Worm (Caenorhabditis elegans): Measurements from ENCODE around the gene sir-2.1.

sir-2.1 gene

ce11 chrIV:10380626-10381025 lies 14.6 kb upstream of the sir-2.1 start (continued):
- TF ChIP-seq rcor-1 (GFP tag; IDR thresholded peaks at IDR 0.05) (peak; percentile 33; the same call in 1 of the 2 replicates), madf-8 (GFP tag; conservative IDR thresholded peaks at IDR 0.05) (peak; percentile 63), Y56A3A.18 (GFP tag; IDR thresholded peaks at IDR 0.05) (peak; percentile 82; the same call in 1 of the 2 replicates)

- TF ChIP-seq F49E8.2 (tag; optimal IDR thresholded peaks at IDR 0.05; ENCODE audit: insufficient read depth): no peak
- no peak for TF ChIP-seq attf-6 (GFP tag; IDR thresholded peaks at IDR 0.05)
- no peak for TF ChIP-seq nhr-120 (GFP tag; IDR thresholded peaks at IDR 0.05)
- no peak for TF ChIP-seq hrde-1 (tag; optimal IDR thresholded peaks at IDR 0.05; ENCODE audit: borderline replicate concordance)
Measured at ce11 chrIV:10374601-10375000, 8.6 kb upstream of the sir-2.1 start, which contains the start of gene mask-1. Gene mask-1 (plus strand): TSS chrIV:10374901.

- TF ChIP-seq lin-54 (GFP tag; optimal IDR thresholded peaks at IDR 0.05) (peak; percentile 64), snpc-1.1 (tag; optimal IDR thresholded peaks at IDR 0.05; ENCODE audit: insufficient read depth) (no peak), mxl-1 (tag; optimal IDR thresholded peaks at IDR 0.05) (no peak), atf-7 (tag; optimal IDR thresholded peaks at IDR 0.05) (no peak), madf-10 (tag; optimal IDR thresholded peaks at IDR 0.05) (peak; percentile 7), sptf-2 (GFP tag; optimal IDR thresholded peaks at IDR 0.05) (no peak), xnd-1 (tag; optimal IDR thresholded peaks at IDR 0.05) (no peak), ama-1 (optimal IDR thresholded peaks at IDR 0.05) (no peak), ama-1 (GFP tag; optimal IDR thresholded peaks at IDR 0.05) (no peak), him-1 (tag; optimal IDR thresholded peaks at IDR 0.05) (no peak), F55B11.4 (tag; optimal IDR thresholded peaks at IDR 0.05; ENCODE audit: borderline replicate concordance, insufficient read depth) (no peak), F33H1.4 (GFP tag; IDR thresholded peaks at IDR 0.05) (peak; percentile 72), snpc-1.3 (tag; optimal IDR thresholded peaks at IDR 0.05; ENCODE audit: insufficient read depth) (no peak), somi-1 (GFP tag; optimal IDR thresholded peaks at IDR 0.05) (no peak), dpff-1 (tag; optimal IDR thresholded peaks at IDR 0.05) (no peak), mes-4 (tag; optimal IDR thresholded peaks at IDR 0.05) (no peak), ztf-26 (tag; optimal IDR thresholded peaks at IDR 0.05) (no peak), ztf-28 (GFP tag; IDR thresholded peaks at IDR 0.05) (no peak), ztf-6 (GFP tag; IDR thresholded peaks at IDR 0.05) (no peak), sea-2 (GFP tag; IDR thresholded peaks at IDR 0.05) (no peak), D2030.7 (GFP tag; IDR thresholded peaks at IDR 0.05) (0 out of 2 replicates have a peak, but pooled peaks have one; percentile 22), ceh-100 (GFP tag; IDR thresholded peaks at IDR 0.05) (no peak), ztf-25 (GFP tag; IDR thresholded peaks at IDR 0.05) (no peak), madf-8 (GFP tag; conservative IDR thresholded peaks at IDR 0.05) (no peak), rcor-1 (GFP tag; IDR thresholded peaks at IDR 0.05) (peak; percentile 62), nfyb-1 (GFP tag; IDR thresholded peaks at IDR 0.05) (peak; percentile 67), F39B2.1 (GFP tag; IDR thresholded peaks at IDR 0.05) (no peak), hmg-1.2 (GFP tag; IDR thresholded peaks at IDR 0.05) (peak; percentile 50), ztf-22 (GFP tag; optimal IDR thresholded peaks at IDR 0.05) (no peak), sdz-38 (tag; optimal IDR thresholded peaks at IDR 0.05) (no peak), pha-4 (tag; optimal IDR thresholded peaks at IDR 0.05) (no peak), cebp-2 (GFP tag; IDR thresholded peaks at IDR 0.05) (no peak), hmg-20 (GFP tag; IDR thresholded peaks at IDR 0.05) (0 out of 2 replicates have a peak, but pooled peaks have one; percentile 42), attf-5 (GFP tag; optimal IDR thresholded peaks at IDR 0.05) (peak; percentile 41), hrde-1 (tag; optimal IDR thresholded peaks at IDR 0.05; ENCODE audit: borderline replicate concordance) (peak; percentile 34), nhr-90 (tag; optimal IDR thresholded peaks at IDR 0.05) (no peak), fkh-3 (tag; optimal IDR thresholded peaks at IDR 0.05) (no peak), lir-1 (GFP tag; conservative IDR thresholded peaks at IDR 0.05) (no peak), F22D6.2 (tag; optimal IDR thresholded peaks at IDR 0.05) (no peak), Y67H2A.10 (GFP tag; conservative IDR thresholded peaks at IDR 0.05) (no peak), pbrm-1 (GFP tag; IDR thresholded peaks at IDR 0.05) (peak; percentile 68; the same call in 1 of the 2 replicates)
Measured at ce11 chrIV:10373772-10374288, 7.8 kb upstream of the sir-2.1 start, which contains the start of gene mpz-5. Gene mpz-5 (minus strand): TSS chrIV:10373822.
